Fruit fly (Drosophila melanogaster): ENCODE data around the gene obst-A.
A peak's percentile ranks its signal among the peaks of the same experiment; 100 is the strongest.

Gene obst-A

dm6 chrX:20256849-20257590 is 17.4 kb downstream of the obst-A start, which contains the start of gene CG17065:
Gene CG17065 (minus strand): TSS chrX:20257199.
- TF ChIP-seq pzg (GFP tag; optimal IDR thresholded peaks at IDR 0.05) (peak; percentile 70), GATAe (GFP tag; conservative IDR thresholded peaks at IDR 0.05) (0 out of 2 replicates have a peak, but pooled peaks have one; percentile 11), NC2β (GFP tag; optimal IDR thresholded peaks at IDR 0.05) (peak; percentile 17), CG8478 (optimal IDR thresholded peaks at IDR 0.05) (no peak), gem (tag; optimal IDR thresholded peaks at IDR 0.05) (peak; percentile 45), CG32767 (GFP tag; IDR thresholded peaks at IDR 0.05) (no peak), dm (GFP tag; optimal IDR thresholded peaks at IDR 0.05) (peak; percentile 10), Bdp1 (GFP tag; optimal IDR thresholded peaks at IDR 0.05) (peak; percentile 12), CG9609 (GFP tag; optimal IDR thresholded peaks at IDR 0.05) (peak; percentile 12), MBD-R2 (GFP tag; IDR thresholded peaks at IDR 0.05) (peak; percentile 73), CG11504 (tag; optimal IDR thresholded peaks at IDR 0.05) (peak; percentile 50), CG9817 (tag; optimal IDR thresholded peaks at IDR 0.05) (peak; percentile 41), aop (GFP tag; IDR thresholded peaks at IDR 0.05) (0 out of 2 replicates have a peak, but pooled peaks have one; percentile 21), shn (GFP tag; optimal IDR thresholded peaks at IDR 0.05) (peak; percentile 29), crol (GFP tag; IDR thresholded peaks at IDR 0.05) (peak; percentile 60), z (GFP tag; IDR thresholded peaks at IDR 0.05) (no peak), Dref (GFP tag; IDR thresholded peaks at IDR 0.05) (peak; percentile 93), dysf (GFP tag; IDR thresholded peaks at IDR 0.05) (peak; percentile 57; the same call in 1 of the 3 replicates), CG8388 (GFP tag; optimal IDR thresholded peaks at IDR 0.05) (no peak), CG30020 (tag; optimal IDR thresholded peaks at IDR 0.05) (peak; percentile 57), CG16815 (GFP tag; optimal IDR thresholded peaks at IDR 0.05) (no peak), CG10366 (GFP tag; IDR thresholded peaks at IDR 0.05) (no peak), CG15479 (GFP tag; optimal IDR thresholded peaks at IDR 0.05) (no peak), Abd-B (GFP tag; optimal IDR thresholded peaks at IDR 0.05) (peak; percentile 22), Antp (GFP tag; optimal IDR thresholded peaks at IDR 0.05) (peak; percentile 40), ato (GFP tag; IDR thresholded peaks at IDR 0.05; ENCODE audit: partially characterized antibody) (peak; percentile 11; the same call in 1 of the 2 replicates), Hr51 (GFP tag; optimal IDR thresholded peaks at IDR 0.05) (peak in 1 of 2 experiments; percentile 13), CG4282 (GFP tag; optimal IDR thresholded peaks at IDR 0.05) (no peak), pho (GFP tag; optimal IDR thresholded peaks at IDR 0.05) (peak; percentile 34), CG11560 (tag; IDR thresholded peaks at IDR 0.05) (peak; percentile 100), CG33213 (GFP tag; optimal IDR thresholded peaks at IDR 0.05) (peak; percentile 20), CG14441 (GFP tag; IDR thresholded peaks at IDR 0.05) (no peak), CG7839 (tag; optimal IDR thresholded peaks at IDR 0.05) (peak; percentile 31), D19B (GFP tag; optimal IDR thresholded peaks at IDR 0.05) (peak; percentile 25), Ptx1 (GFP tag; IDR thresholded peaks at IDR 0.05) (0 out of 2 replicates have a peak, but pooled peaks have one; percentile 15), wor (GFP tag; IDR thresholded peaks at IDR 0.05) (no peak), grn (GFP tag; optimal IDR thresholded peaks at IDR 0.05) (peak; percentile 10), CG34224 (GFP tag; IDR thresholded peaks at IDR 0.05; ENCODE audit: partially characterized antibody) (peak; percentile 16; the same call in 1 of the 3 replicates), CG15696 (tag; optimal IDR thresholded peaks at IDR 0.05) (peak; percentile 22), Trl (optimal IDR thresholded peaks at IDR 0.05) (no peak), Trl (GFP tag; optimal IDR thresholded peaks at IDR 0.05) (peak; percentile 8), CG14860 (GFP tag; IDR thresholded peaks at IDR 0.05; ENCODE audit: partially characterized antibody) (0 out of 3 replicates have a peak, but pooled peaks have one; percentile 47), tup (GFP tag; optimal IDR thresholded peaks at IDR 0.05) (no peak), Lhr (GFP tag; optimal IDR thresholded peaks at IDR 0.05) (peak; percentile 17), abd-A (tag; optimal IDR thresholded peaks at IDR 0.05) (no peak), CG6175 (GFP tag; IDR thresholded peaks at IDR 0.05) (peak; percentile 19; the same call in 1 of the 3 replicates), Atf-2 (GFP tag; optimal IDR thresholded peaks at IDR 0.05) (peak; percentile 18), zen (tag; optimal IDR thresholded peaks at IDR 0.05) (peak; percentile 60), crp (GFP tag; optimal IDR thresholded peaks at IDR 0.05) (peak in 1 of 2 experiments; percentile 39)

Measured in whole organism, embryonic.